Worm (Caenorhabditis elegans) whole organism, mixed stage, embryonic: ENCODE results near the gene pqn-35.

Experiments
- nhr-237 ChIP-seq: fragments of 150-350 bp; optimal IDR thresholded peaks from 2 replicates; lab custom pipeline; 2014; ENCODE audit warnings: missing biosample characterization, missing genetic modification characterization
- nhr-76 ChIP-seq: sonication (generic microtip); optimal IDR thresholded peaks from 2 replicates; lab custom pipeline; 2017; ENCODE audit warnings: missing biosample characterization, missing genetic modification characterization
- sptf-1 ChIP-seq: sonication (generic microtip); optimal IDR thresholded peaks from 2 replicates; lab custom pipeline; 2017; ENCODE audit warnings: mild to moderate bottlenecking, missing genetic modification characterization, moderate library complexity, missing compliant biosample characterization
- tbx-8 ChIP-seq: fragments of 200-800 bp; sonication (Bioruptor generic); optimal IDR thresholded peaks from 2 replicates; lab custom pipeline; 2018; ENCODE audit warnings: mild to moderate bottlenecking, missing genetic modification characterization, moderate library complexity, missing compliant biosample characterization
- unc-39 ChIP-seq: fragments of 150-350 bp; optimal IDR thresholded peaks from 2 replicates; lab custom pipeline; 2014; ENCODE audit warnings: missing biosample characterization, missing genetic modification characterization

DNA sequence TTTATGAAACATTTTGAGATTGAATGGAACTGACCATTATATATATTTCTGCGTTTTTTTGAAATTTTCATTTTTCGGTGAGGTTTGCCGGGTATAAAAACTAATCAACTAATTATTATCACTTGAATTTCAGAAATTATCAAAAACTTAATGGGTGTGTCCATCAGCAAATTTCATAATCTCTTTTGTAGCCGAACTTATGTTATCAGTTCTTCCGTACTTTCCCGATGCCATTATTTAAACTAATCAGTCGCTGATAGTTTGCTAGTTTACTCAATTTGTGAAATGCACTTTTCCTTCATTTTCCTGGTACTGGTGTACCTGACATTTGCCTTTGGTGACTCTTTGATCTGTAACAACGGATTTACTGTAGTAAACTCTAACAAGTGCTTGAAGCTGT, 61.4 kb downstream of the pqn-35 start:
- TF ChIP-seq nhr-76 (tag; lab: Kevin White, UChicago): no peak
- TF ChIP-seq nhr-237 (tag; lab: Kevin White, UChicago): no peak
- no peak for TF ChIP-seq tbx-8 (GFP tag; lab: Kevin White, UChicago)
- TF ChIP-seq unc-39: no peak
- no peak for TF ChIP-seq sptf-1 (tag; lab: Kevin White, UChicago)
